Fruit fly (Drosophila melanogaster) whole organism, pupa: ENCODE measurements around the gene CG32633.

Experiments used
- CG10348 ChIP-seq: fragments of 200-800 bp; sonication (Bioruptor generic); IDR thresholded peaks from 2 replicates; pipeline ENCODE4 v1.3.6; 2022; ENCODE audit warnings: missing biosample characterization, missing genetic modification characterization
- CG12605 ChIP-seq: fragments of 200-800 bp; sonication (Bioruptor generic); IDR thresholded peaks from 2 replicates; pipeline ENCODE4 v1.3.6; 2022; ENCODE audit warnings: missing biosample characterization, missing genetic modification characterization
- CG13204 ChIP-seq: fragments of 200-800 bp; sonication (Bioruptor generic); optimal IDR thresholded peaks from 2 replicates; lab custom pipeline; 2018; ENCODE audit warnings: missing biosample characterization, mild to moderate bottlenecking, missing genetic modification characterization, moderate library complexity
- CG14655 ChIP-seq: fragments of 200-800 bp; sonication (Bioruptor generic); optimal IDR thresholded peaks from 3 replicates; lab custom pipeline; 2017; ENCODE audit warnings: mild to moderate bottlenecking, missing biosample characterization, missing genetic modification reagents, missing genetic modification characterization
- CG15710 ChIP-seq: fragments of 200-800 bp; sonication (Bioruptor generic); optimal IDR thresholded peaks from 2 replicates; lab custom pipeline; 2018; ENCODE audit warnings: missing biosample characterization, mild to moderate bottlenecking, missing genetic modification characterization, moderate library complexity
- CG17806 ChIP-seq: fragments of 200-800 bp; sonication (Bioruptor generic); optimal IDR thresholded peaks from 2 replicates; lab custom pipeline; 2018; ENCODE audit warnings: missing biosample characterization, mild to moderate bottlenecking, missing genetic modification characterization, moderate library complexity
- CG32121 ChIP-seq: fragments of 200-800 bp; sonication (Bioruptor generic); IDR thresholded peaks from 2 replicates; pipeline ENCODE4 v1.3.6; 2022; ENCODE audit warnings: missing biosample characterization, missing genetic modification characterization
- CG4496 ChIP-seq: fragments of 200-800 bp; sonication (Bioruptor generic); IDR thresholded peaks from 3 replicates; pipeline ENCODE4 v1.3.6; 2022; ENCODE audit warnings: missing biosample characterization, missing genetic modification characterization
- CG8159 ChIP-seq: fragments of 200-800 bp; sonication (Bioruptor generic); optimal IDR thresholded peaks from 3 replicates; lab custom pipeline; 2018; ENCODE audit warnings: missing biosample characterization, mild to moderate bottlenecking, missing genetic modification characterization, moderate library complexity
- CG8301 ChIP-seq: fragments of 200-800 bp; sonication (Bioruptor generic); optimal IDR thresholded peaks from 2 replicates; lab custom pipeline; 2018; ENCODE audit warnings: missing biosample characterization, mild to moderate bottlenecking, missing genetic modification characterization
- CG9948 ChIP-seq: fragments of 200-800 bp; sonication (Bioruptor generic); optimal IDR thresholded peaks from 2 replicates; lab custom pipeline; 2018; ENCODE audit warnings: missing biosample characterization, mild to moderate bottlenecking, missing genetic modification characterization, moderate library complexity
- D1 ChIP-seq: fragments of 200-800 bp; sonication (Bioruptor generic); optimal IDR thresholded peaks from 2 replicates; lab custom pipeline; 2018; ENCODE audit warnings: missing biosample characterization, mild to moderate bottlenecking, missing genetic modification characterization, moderate library complexity
- EcR ChIP-seq: fragments of 200-800 bp; sonication (Bioruptor generic); optimal IDR thresholded peaks from 3 replicates; lab custom pipeline; 2019; ENCODE audit warnings: missing biosample characterization, missing genetic modification characterization, mild to moderate bottlenecking, moderate library complexity, missing genetic modification reagents
- Ets98B ChIP-seq: fragments of 200-800 bp; sonication (Bioruptor generic); IDR thresholded peaks from 2 replicates; pipeline ENCODE4 v1.3.6; 2022; ENCODE audit warnings: missing biosample characterization, missing genetic modification characterization
- Pif1A ChIP-seq: fragments of 200-800 bp; sonication (Bioruptor generic); optimal IDR thresholded peaks from 3 replicates; lab custom pipeline; 2016; ENCODE audit warnings: missing biosample characterization, missing genetic modification characterization
- Pif1B ChIP-seq: fragments of 200-800 bp; sonication (Bioruptor generic); optimal IDR thresholded peaks from 3 replicates; lab custom pipeline; 2016; ENCODE audit warnings: missing biosample characterization, missing genetic modification characterization
- Snoo ChIP-seq: fragments of 200-800 bp; sonication (Bioruptor generic); optimal IDR thresholded peaks from 3 replicates; lab custom pipeline; 2017; ENCODE audit warnings: missing biosample characterization, mild to moderate bottlenecking, missing genetic modification characterization, inconsistent platforms
- fd96Ca ChIP-seq: fragments of 200-800 bp; sonication (Bioruptor generic); IDR thresholded peaks from 3 replicates; pipeline ENCODE4 v1.3.6; 2022; ENCODE audit warnings: missing biosample characterization, missing genetic modification characterization
- gl ChIP-seq: fragments of 200-800 bp; sonication (Bioruptor generic); optimal IDR thresholded peaks from 2 replicates; lab custom pipeline; 2018; ENCODE audit warnings: missing biosample characterization, mild to moderate bottlenecking, missing genetic modification characterization
- rn ChIP-seq: fragments of 200-800 bp; sonication (Bioruptor generic); IDR thresholded peaks from 2 replicates; pipeline ENCODE4 v1.3.6; 2022; ENCODE audit warnings: missing biosample characterization, missing genetic modification characterization

CG32633 gene

dm6 chrX:13597753-13598152 lies 36.3 kb downstream of the CG32633 start:
- TF ChIP-seq CG32121 (no peak), CG15710 (tag; lab: Kevin White, UChicago) (no peak), CG13204 (GFP tag; lab: Kevin White, UChicago) (no peak), EcR (no peak), Pif1A (GFP tag; lab: Kevin White, UChicago) (no peak), fd96Ca (GFP tag; lab: Robert Waterston, UW) (no peak), CG8159 (tag; lab: Kevin White, UChicago) (no peak), gl (tag; lab: Kevin White, UChicago) (no peak), D1 (tag; lab: Kevin White, UChicago) (no peak), CG8301 (tag; lab: Kevin White, UChicago) (no peak), Pif1B (GFP tag; lab: Kevin White, UChicago) (no peak), CG14655 (GFP tag; lab: Kevin White, UChicago) (no peak), CG9948 (no peak), CG17806 (tag; lab: Kevin White, UChicago) (no peak), Snoo (tag; lab: Kevin White, UChicago) (no peak), rn (no peak), CG12605 (GFP tag; lab: Robert Waterston, UW) (no peak), Ets98B (GFP tag; lab: Robert Waterston, UW) (no peak)

dm6 chrX:13602071-13602858 lies 40.8 kb downstream of the CG32633 start, which contains the start of gene up:
TSS of gene up (minus strand) at chrX:13602578.
- TF ChIP-seq CG32121 = peak; percentile 23; the same call in 1 of the 2 replicates
- no peak for TF ChIP-seq CG8159 (tag; lab: Kevin White, UChicago)
- TF ChIP-seq, all 21 proteins: peak for 1

dm6 chrX:13604499-13604898 lies 43.0 kb downstream of the CG32633 start:
- TF ChIP-seq Pif1B (GFP tag; lab: Kevin White, UChicago) (no peak), CG17806 (tag; lab: Kevin White, UChicago) (no peak), CG15710 (tag; lab: Kevin White, UChicago) (no peak)
- TF ChIP-seq, all 21 proteins: peak for 0

- no peak for TF ChIP-seq CG8159 (tag; lab: Kevin White, UChicago)
- TF ChIP-seq gl (tag; lab: Kevin White, UChicago) = no peak
- no peak for TF ChIP-seq CG17806 (tag; lab: Kevin White, UChicago)
- no peak for TF ChIP-seq CG14655 (GFP tag; lab: Kevin White, UChicago)
- no peak for TF ChIP-seq Snoo (tag; lab: Kevin White, UChicago)
- no peak for TF ChIP-seq EcR
- TF ChIP-seq CG10348 = no peak
- TF ChIP-seq CG8301 (tag; lab: Kevin White, UChicago) = no peak
- TF ChIP-seq Ets98B (GFP tag; lab: Robert Waterston, UW) = no peak
- no peak for TF ChIP-seq CG32121
- TF ChIP-seq CG4496 (GFP tag; lab: Robert Waterston, UW) = no peak
These were observed 43.9 kb downstream of the CG32633 start, which contains the start of gene CG11178 for dm6 chrX:13605381-13605780. TSS of gene CG11178 (plus strand) at chrX:13605681.

- TF ChIP-seq D1 (tag; lab: Kevin White, UChicago) (no peak), CG12605 (GFP tag; lab: Robert Waterston, UW) (no peak), CG14655 (GFP tag; lab: Kevin White, UChicago) (no peak), Pif1A (GFP tag; lab: Kevin White, UChicago) (no peak), CG15710 (tag; lab: Kevin White, UChicago) (no peak), Snoo (tag; lab: Kevin White, UChicago) (no peak), CG9948 (no peak), rn (no peak), Ets98B (GFP tag; lab: Robert Waterston, UW) (no peak), CG8301 (tag; lab: Kevin White, UChicago) (no peak), CG13204 (GFP tag; lab: Kevin White, UChicago) (no peak), gl (tag; lab: Kevin White, UChicago) (no peak), Pif1B (GFP tag; lab: Kevin White, UChicago) (no peak), CG8159 (tag; lab: Kevin White, UChicago) (no peak), CG10348 (no peak), fd96Ca (GFP tag; lab: Robert Waterston, UW) (no peak), CG4496 (GFP tag; lab: Robert Waterston, UW) (no peak), EcR (no peak), CG32121 (no peak)
These were observed 44.5 kb downstream of the CG32633 start for dm6 chrX:13605942-13606491.

dm6 chrX:13611884-13612283 lies 50.4 kb downstream of the CG32633 start, which contains the start of the genes Ndc80 and BthD:
TSS of gene Ndc80 (minus strand) at chrX:13612062.
TSS of gene BthD (plus strand) at chrX:13612131.
- no peak for TF ChIP-seq CG32121
- TF ChIP-seq CG9948 = no peak
- TF ChIP-seq CG17806 (tag; lab: Kevin White, UChicago) = no peak
- TF ChIP-seq, all 21 proteins: peak for 0
